Worm (Caenorhabditis elegans): ENCODE measurements around the gene vha-20.

The vha-20 gene

ce11 chrX:14141344-14141841, 22.9 kb downstream of the vha-20 start:
- no peak for TF ChIP-seq syd-9 (tag; optimal IDR thresholded peaks at IDR 0.05)
- no peak for TF ChIP-seq pha-4 (tag; optimal IDR thresholded peaks at IDR 0.05)
- peak; percentile 24 for TF ChIP-seq ceh-48 (tag; optimal IDR thresholded peaks at IDR 0.05)
- TF ChIP-seq pros-1 (tag; optimal IDR thresholded peaks at IDR 0.05), result no peak
- peak; percentile 17 for TF ChIP-seq unc-42 (tag; optimal IDR thresholded peaks at IDR 0.05)
- TF ChIP-seq ttx-3 (tag; optimal IDR thresholded peaks at IDR 0.05), result no peak

ce11 chrX:14140040-14140439, 24.3 kb downstream of the vha-20 start, which contains the start of gene nkat-1:
Gene nkat-1, minus strand, starts transcription at chrX:14140140.
- TF ChIP-seq pha-4 (tag; optimal IDR thresholded peaks at IDR 0.05) (no peak), fkh-6 (tag; optimal IDR thresholded peaks at IDR 0.05) (no peak)

DNA sequence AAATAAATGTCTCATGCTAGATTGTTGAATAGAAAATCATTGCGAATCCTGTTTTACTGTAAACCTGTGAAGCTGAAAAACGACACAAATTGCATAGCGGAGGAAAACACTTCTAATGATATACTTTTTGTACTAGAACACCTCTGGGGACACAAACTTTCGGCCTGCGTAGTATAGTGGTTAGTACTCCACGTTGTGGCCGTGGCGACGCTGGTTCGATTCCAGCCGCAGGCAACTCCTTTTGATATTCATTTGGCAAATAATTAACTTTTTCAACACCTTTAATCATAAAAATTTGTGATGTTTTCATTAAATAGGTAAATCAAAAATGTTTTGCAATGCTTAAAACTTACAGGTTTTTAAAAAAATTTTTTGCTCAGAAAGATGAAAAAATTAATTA, 29.4 kb downstream of the vha-20 start:
- no peak for TF ChIP-seq ceh-18 (tag; optimal IDR thresholded peaks at IDR 0.05)
- no peak for TF ChIP-seq hlh-8 (tag; optimal IDR thresholded peaks at IDR 0.05)

- TF ChIP-seq ceh-30 (tag; optimal IDR thresholded peaks at IDR 0.05), result no peak
- no peak for TF ChIP-seq ets-4 (tag; optimal IDR thresholded peaks at IDR 0.05)
- no peak for TF ChIP-seq T23F11.4 (GFP tag; optimal IDR thresholded peaks at IDR 0.05)
- TF ChIP-seq hlh-8 (tag; optimal IDR thresholded peaks at IDR 0.05), result no peak
- TF ChIP-seq ref-2 (tag; optimal IDR thresholded peaks at IDR 0.05), result no peak
- TF ChIP-seq pha-2 (tag; optimal IDR thresholded peaks at IDR 0.05), result no peak
- TF ChIP-seq ama-1 (optimal IDR thresholded peaks at IDR 0.05), result no peak
- no peak for TF ChIP-seq dmd-4 (tag; optimal IDR thresholded peaks at IDR 0.05; ENCODE audit: borderline replicate concordance)
- no peak for TF ChIP-seq lim-6 (tag; optimal IDR thresholded peaks at IDR 0.05)
- no peak for TF ChIP-seq pros-1 (tag; optimal IDR thresholded peaks at IDR 0.05)
- TF ChIP-seq pax-1 (tag; optimal IDR thresholded peaks at IDR 0.05), result no peak
- TF ChIP-seq K09A11.1 (tag; optimal IDR thresholded peaks at IDR 0.05; ENCODE audit: insufficient read depth), result no peak
- TF ChIP-seq pha-4 (tag; optimal IDR thresholded peaks at IDR 0.05), result no peak
- no peak for TF ChIP-seq ceh-48 (tag; optimal IDR thresholded peaks at IDR 0.05)
- TF ChIP-seq ceh-34 (tag; optimal IDR thresholded peaks at IDR 0.05), result no peak
Measured at ce11 chrX:14134244-14134643, 30.1 kb downstream of the vha-20 start, which contains the start of gene F28H6.8. Gene F28H6.8, minus strand, starts transcription at chrX:14134344.

- no peak for TF ChIP-seq fkh-6 (tag; optimal IDR thresholded peaks at IDR 0.05)
- TF ChIP-seq ceh-19 (GFP tag; optimal IDR thresholded peaks at IDR 0.05), result no peak
- TF ChIP-seq pax-1 (tag; optimal IDR thresholded peaks at IDR 0.05), result no peak
- TF ChIP-seq unc-3 (GFP tag; conservative IDR thresholded peaks at IDR 0.05), result no peak
- no peak for TF ChIP-seq unc-3 (tag; optimal IDR thresholded peaks at IDR 0.05)
- no peak for TF ChIP-seq hlh-13 (GFP tag; optimal IDR thresholded peaks at IDR 0.05)
- no peak for TF ChIP-seq ceh-2 (tag; optimal IDR thresholded peaks at IDR 0.05)
- TF ChIP-seq sox-2 (GFP tag; IDR thresholded peaks at IDR 0.05), result no peak
- TF ChIP-seq pqm-1 (tag; optimal IDR thresholded peaks at IDR 0.05), result no peak
- no peak for TF ChIP-seq sdc-2 (tag; optimal IDR thresholded peaks at IDR 0.05)
- no peak for TF ChIP-seq pha-4 (tag; optimal IDR thresholded peaks at IDR 0.05)
- no peak for TF ChIP-seq ceh-31 (tag; optimal IDR thresholded peaks at IDR 0.05)
- TF ChIP-seq ama-1 (optimal IDR thresholded peaks at IDR 0.05), result no peak
- no peak for TF ChIP-seq ttx-3 (tag; optimal IDR thresholded peaks at IDR 0.05)
- TF ChIP-seq elt-2 (tag; optimal IDR thresholded peaks at IDR 0.05), result no peak
- TF ChIP-seq ceh-48 (tag; optimal IDR thresholded peaks at IDR 0.05), result no peak
- no peak for TF ChIP-seq gmeb-2 (tag; optimal IDR thresholded peaks at IDR 0.05)
- no peak for TF ChIP-seq lim-6 (tag; optimal IDR thresholded peaks at IDR 0.05)
- no peak for TF ChIP-seq sox-4 (tag; optimal IDR thresholded peaks at IDR 0.05)
Measured at ce11 chrX:14132677-14133076, 31.6 kb downstream of the vha-20 start.

ce11 chrX:14131476-14131875, 32.8 kb downstream of the vha-20 start:
- TF ChIP-seq ceh-31 (tag; optimal IDR thresholded peaks at IDR 0.05), result no peak
- TF ChIP-seq elt-4 (tag; optimal IDR thresholded peaks at IDR 0.05), result no peak
- no peak for TF ChIP-seq elt-2 (tag; optimal IDR thresholded peaks at IDR 0.05)

Measured in whole organism, late embryonic.